Fruit fly (Drosophila melanogaster): Measurements from ENCODE around the gene CG1090.
A peak's percentile ranks its signal among the peaks of the same experiment; 100 is the strongest.

Gene CG1090

DNA sequence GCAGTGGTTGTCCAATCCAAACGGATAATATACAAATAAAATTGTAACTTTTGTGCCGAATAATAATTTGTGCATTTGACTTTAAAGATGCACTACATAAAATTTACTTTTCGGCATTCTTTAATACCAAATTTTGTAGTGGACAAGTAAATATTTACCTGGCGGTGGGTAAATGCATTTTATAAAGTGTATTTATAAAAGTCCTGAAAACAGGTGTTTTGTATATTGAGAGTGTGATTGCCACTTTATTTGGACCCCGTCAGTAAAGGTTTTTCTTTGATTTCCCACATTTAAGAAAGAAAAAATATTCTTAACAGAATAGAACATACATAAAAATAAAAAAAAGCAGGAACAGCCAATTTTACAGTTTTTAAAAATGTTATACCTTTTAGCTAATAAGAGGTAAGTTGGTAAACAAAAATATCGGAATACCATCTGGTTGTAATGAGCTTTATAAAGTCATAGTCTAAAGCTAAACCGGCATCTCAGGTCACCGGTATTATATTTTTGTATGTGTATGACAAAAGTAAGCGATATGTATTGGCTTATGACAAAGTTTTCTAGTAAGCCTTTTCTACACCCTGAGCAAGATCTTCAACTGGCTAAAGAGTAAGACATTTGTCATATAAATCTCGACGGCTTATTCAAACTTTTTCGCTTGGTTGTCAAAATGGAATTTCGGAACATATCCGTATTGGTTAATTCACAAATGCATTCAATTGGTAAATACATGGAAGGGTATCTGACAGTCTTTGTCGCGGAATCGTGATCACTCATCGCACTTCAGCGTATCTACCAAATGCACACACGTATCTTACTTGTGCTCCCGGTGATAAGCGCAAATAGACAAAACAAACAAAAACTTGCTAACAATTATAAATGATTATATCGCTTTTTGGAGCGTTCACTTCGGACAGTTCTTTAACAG, 35.2 kb downstream of the CG1090 start:
- peak; percentile 94 for TF ChIP-seq acj6 (GFP tag; optimal IDR thresholded peaks at IDR 0.05)
- TF ChIP-seq CG34406 (GFP tag; optimal IDR thresholded peaks at IDR 0.05) = peak; percentile 94
- peak; percentile 95 for TF ChIP-seq CG6163 (GFP tag; IDR thresholded peaks at IDR 0.05)
- TF ChIP-seq CG6854 (GFP tag; optimal IDR thresholded peaks at IDR 0.05) = peak; percentile 88
- TF ChIP-seq CG6792 (GFP tag; optimal IDR thresholded peaks at IDR 0.05) = peak; percentile 93
- TF ChIP-seq Hr4 (GFP tag; optimal IDR thresholded peaks at IDR 0.05) = peak; percentile 97
- TF ChIP-seq Smox (GFP tag; optimal IDR thresholded peaks at IDR 0.05) = peak; percentile 90
- TF ChIP-seq ss (GFP tag; optimal IDR thresholded peaks at IDR 0.05) = peak; percentile 68 to 76
- TF ChIP-seq svp (GFP tag) = peak; percentile 98
- TF ChIP-seq CG11902 (GFP tag; optimal IDR thresholded peaks at IDR 0.05) = peak; percentile 91
- TF ChIP-seq Ets96B (tag; optimal IDR thresholded peaks at IDR 0.05) = peak; percentile 87
- TF ChIP-seq eg (GFP tag; IDR thresholded peaks at IDR 0.05) = peak; percentile 96
- TF ChIP-seq Blimp-1 (GFP tag; optimal IDR thresholded peaks at IDR 0.05) = peak; percentile 61
- TF ChIP-seq CG16779 (tag; optimal IDR thresholded peaks at IDR 0.05) = peak; percentile 88
- TF ChIP-seq CG8119 (GFP tag; IDR thresholded peaks at IDR 0.05) = peak; percentile 97
- peak; percentile 87 for TF ChIP-seq CG11762 (GFP tag; optimal IDR thresholded peaks at IDR 0.05; ENCODE audit: insufficient read depth)
- TF ChIP-seq CG31627 (GFP tag; optimal IDR thresholded peaks at IDR 0.05) = peak; percentile 95
- TF ChIP-seq CG15336 (GFP tag; IDR thresholded peaks at IDR 0.05) = peak; percentile 97
- TF ChIP-seq CG1621 (tag; optimal IDR thresholded peaks at IDR 0.05) = peak; percentile 90
- TF ChIP-seq OdsH (GFP tag; optimal IDR thresholded peaks at IDR 0.05) = peak; percentile 95
- peak; percentile 92 for TF ChIP-seq CG8632 (GFP tag; optimal IDR thresholded peaks at IDR 0.05)
- peak; percentile 87 for TF ChIP-seq Ets21C (GFP tag; optimal IDR thresholded peaks at IDR 0.05)
- peak; percentile 95 for TF ChIP-seq dac (GFP tag; optimal IDR thresholded peaks at IDR 0.05)
- peak; percentile 94 for TF ChIP-seq lz (GFP tag; optimal IDR thresholded peaks at IDR 0.05)
- peak; percentile 96 for TF ChIP-seq pdm3 (GFP tag; optimal IDR thresholded peaks at IDR 0.05)
- TF ChIP-seq net (GFP tag; optimal IDR thresholded peaks at IDR 0.05) = peak; percentile 94
- peak; percentile 92 for TF ChIP-seq Eip75B (GFP tag; optimal IDR thresholded peaks at IDR 0.05)
- TF ChIP-seq dsx (GFP tag; optimal IDR thresholded peaks at IDR 0.05; ENCODE audit: poor library complexity, severe bottlenecking) = peak; percentile 88
- TF ChIP-seq CG4318 (GFP tag; optimal IDR thresholded peaks at IDR 0.05) = peak; percentile 93
- TF ChIP-seq Met (GFP tag; optimal IDR thresholded peaks at IDR 0.05) = peak; percentile 94
- TF ChIP-seq CG9139 (GFP tag; optimal IDR thresholded peaks at IDR 0.05) = peak; percentile 52
- peak; percentile 86 for TF ChIP-seq CG10669 (GFP tag; optimal IDR thresholded peaks at IDR 0.05)
- peak; percentile 99 for TF ChIP-seq Eip78C (GFP tag)
- peak; percentile 97 for TF ChIP-seq CG32006 (GFP tag; optimal IDR thresholded peaks at IDR 0.05)
- TF ChIP-seq fkh (GFP tag; optimal IDR thresholded peaks at IDR 0.05) = peak; percentile 89
- peak; percentile 95 for TF ChIP-seq topi (GFP tag; optimal IDR thresholded peaks at IDR 0.05)
- peak; percentile 86 for TF ChIP-seq CG3032 (tag; optimal IDR thresholded peaks at IDR 0.05)
- TF ChIP-seq cyc (GFP tag; optimal IDR thresholded peaks at IDR 0.05) = peak; percentile 95
- TF ChIP-seq Sox14 (GFP tag; optimal IDR thresholded peaks at IDR 0.05) = peak; percentile 97
- peak; percentile 96 for TF ChIP-seq CG3919 (GFP tag; optimal IDR thresholded peaks at IDR 0.05)
- TF ChIP-seq CG7368 (GFP tag; optimal IDR thresholded peaks at IDR 0.05) = peak; percentile 92
- peak; percentile 96 for TF ChIP-seq Hr39 (GFP tag; optimal IDR thresholded peaks at IDR 0.05)
- TF ChIP-seq CG8319 (GFP tag; optimal IDR thresholded peaks at IDR 0.05) = peak; percentile 83
- TF ChIP-seq fd59A (GFP tag; optimal IDR thresholded peaks at IDR 0.05) = peak; percentile 80
- TF ChIP-seq CG6808 (GFP tag; optimal IDR thresholded peaks at IDR 0.05) = peak; percentile 65
- peak; percentile 86 to 89 for TF ChIP-seq salr (GFP tag; optimal IDR thresholded peaks at IDR 0.05)
- peak; percentile 83 for TF ChIP-seq fd85E (GFP tag; optimal IDR thresholded peaks at IDR 0.05)
- peak; percentile 93 for TF ChIP-seq Gug (GFP tag; IDR thresholded peaks at IDR 0.05)
- peak; percentile 97 for TF ChIP-seq vri (GFP tag; optimal IDR thresholded peaks at IDR 0.05)

Measured in whole organism, prepupa.